Worm (Caenorhabditis elegans) whole organism, mixed stage, embryonic: Measurements from ENCODE around the gene Y53C12A.8.

ENCODE experiments used
- M03D4.4 ChIP-seq: sonication (generic microtip); optimal IDR thresholded peaks from 2 replicates; lab custom pipeline; 2017; ENCODE audit warnings: mild to moderate bottlenecking, missing genetic modification characterization, missing compliant biosample characterization
- bed-3 ChIP-seq: fragments of 200-800 bp; sonication (Bioruptor generic); optimal IDR thresholded peaks from 3 replicates; lab custom pipeline; 2018; ENCODE audit warnings: mild to moderate bottlenecking, missing genetic modification characterization, moderate library complexity, missing compliant biosample characterization
- blmp-1 ChIP-seq: fragments of 150-350 bp; optimal IDR thresholded peaks from 2 replicates; lab custom pipeline; 2014; ENCODE audit warnings: missing biosample characterization, missing genetic modification characterization
- ceh-39 ChIP-seq: fragments of 150-350 bp; optimal IDR thresholded peaks from 2 replicates; lab custom pipeline; 2014; ENCODE audit warnings: missing biosample characterization, missing genetic modification characterization
- ceh-83 ChIP-seq: fragments of 200-800 bp; sonication (Bioruptor generic); optimal IDR thresholded peaks from 2 replicates; lab custom pipeline; 2018; ENCODE audit warnings: mild to moderate bottlenecking, missing genetic modification characterization, missing compliant biosample characterization
- ces-1 ChIP-seq: fragments of 150-350 bp; optimal IDR thresholded peaks from 2 replicates; lab custom pipeline; 2014; ENCODE audit warnings: missing biosample characterization, missing genetic modification reagents, missing genetic modification characterization
- cnd-1 ChIP-seq: fragments of 200-800 bp; sonication (Bioruptor generic); optimal IDR thresholded peaks from 2 replicates; lab custom pipeline; 2018; ENCODE audit warnings: mild to moderate bottlenecking, missing genetic modification characterization, missing compliant biosample characterization
- drap-1 ChIP-seq: fragments of 200-800 bp; sonication (Bioruptor generic); optimal IDR thresholded peaks from 3 replicates; lab custom pipeline; 2018; ENCODE audit warnings: mild to moderate bottlenecking, missing genetic modification characterization, missing compliant biosample characterization
- elt-1 ChIP-seq: sonication (generic microtip); optimal IDR thresholded peaks from 2 replicates; lab custom pipeline; 2017; ENCODE audit warnings: missing genetic modification characterization, mild to moderate bottlenecking, missing compliant biosample characterization, antibody characterized with exemption, moderate library complexity, borderline replicate concordance; ENCODE audit not compliant: insufficient read depth
- elt-3 ChIP-seq: fragments of 150-350 bp; optimal IDR thresholded peaks from 2 replicates; lab custom pipeline; 2014; ENCODE audit warnings: missing biosample characterization, missing genetic modification characterization
- flh-1 ChIP-seq: fragments of 200-800 bp; sonication (Bioruptor generic); optimal IDR thresholded peaks from 2 replicates; lab custom pipeline; 2018; ENCODE audit warnings: mild to moderate bottlenecking, missing genetic modification characterization, moderate library complexity, missing compliant biosample characterization
- ham-2 ChIP-seq: fragments of 200-800 bp; sonication (Bioruptor generic); optimal IDR thresholded peaks from 2 replicates; lab custom pipeline; 2018; ENCODE audit warnings: mild to moderate bottlenecking, missing genetic modification characterization, missing compliant biosample characterization
- hlh-1 ChIP-seq: fragments of 150-350 bp; optimal IDR thresholded peaks from 2 replicates; lab custom pipeline; 2014; ENCODE audit warnings: missing biosample characterization, missing genetic modification reagents, missing genetic modification characterization
- lin-13 ChIP-seq: fragments of 150-350 bp; optimal IDR thresholded peaks from 2 replicates; lab custom pipeline; 2014; ENCODE audit warnings: missing biosample characterization, missing genetic modification characterization
- lin-32 ChIP-seq: fragments of 200-800 bp; sonication (Bioruptor generic); optimal IDR thresholded peaks from 2 replicates; lab custom pipeline; 2018; ENCODE audit warnings: mild to moderate bottlenecking, missing genetic modification characterization, missing compliant biosample characterization
- lsy-2 ChIP-seq: fragments of 150-350 bp; optimal IDR thresholded peaks from 2 replicates; lab custom pipeline; 2014; ENCODE audit warnings: missing biosample characterization, missing genetic modification characterization
- mab-5 ChIP-seq: fragments of 150-350 bp; optimal IDR thresholded peaks from 2 replicates; lab custom pipeline; 2014; ENCODE audit warnings: missing biosample characterization, missing genetic modification characterization
- mep-1 ChIP-seq: fragments of 150-350 bp; optimal IDR thresholded peaks from 2 replicates; lab custom pipeline; 2017; ENCODE audit warnings: missing biosample characterization, missing genetic modification reagents, missing genetic modification characterization, inconsistent platforms
- mls-2 ChIP-seq: sonication (generic microtip); optimal IDR thresholded peaks from 2 replicates; lab custom pipeline; 2016; ENCODE audit warnings: mild to moderate bottlenecking, missing genetic modification characterization, moderate library complexity, missing compliant biosample characterization
- nhr-12 ChIP-seq: fragments of 150-350 bp; optimal IDR thresholded peaks from 2 replicates; lab custom pipeline; 2014; ENCODE audit warnings: missing biosample characterization, missing genetic modification characterization
- nhr-2 ChIP-seq: fragments of 150-350 bp; optimal IDR thresholded peaks from 2 replicates; lab custom pipeline; 2014; ENCODE audit warnings: missing biosample characterization, missing genetic modification characterization
- nhr-237 ChIP-seq: fragments of 150-350 bp; optimal IDR thresholded peaks from 2 replicates; lab custom pipeline; 2014; ENCODE audit warnings: missing biosample characterization, missing genetic modification characterization
- nhr-28 ChIP-seq: fragments of 150-350 bp; optimal IDR thresholded peaks from 2 replicates; lab custom pipeline; 2014; ENCODE audit warnings: missing biosample characterization, missing genetic modification characterization
- sem-2 ChIP-seq: fragments of 200-800 bp; sonication (Bioruptor generic); optimal IDR thresholded peaks from 2 replicates; lab custom pipeline; 2018; ENCODE audit warnings: mild to moderate bottlenecking, missing genetic modification characterization, missing compliant biosample characterization
- snpc-4 ChIP-seq: fragments of 150-350 bp; optimal IDR thresholded peaks from 2 replicates; lab custom pipeline; 2014; ENCODE audit warnings: missing biosample characterization, missing genetic modification characterization
- sptf-1 ChIP-seq: sonication (generic microtip); optimal IDR thresholded peaks from 2 replicates; lab custom pipeline; 2017; ENCODE audit warnings: mild to moderate bottlenecking, missing genetic modification characterization, moderate library complexity, missing compliant biosample characterization
- tbx-8 ChIP-seq: fragments of 200-800 bp; sonication (Bioruptor generic); optimal IDR thresholded peaks from 2 replicates; lab custom pipeline; 2018; ENCODE audit warnings: mild to moderate bottlenecking, missing genetic modification characterization, moderate library complexity, missing compliant biosample characterization
- unc-120 ChIP-seq: sonication (generic microtip); optimal IDR thresholded peaks from 2 replicates; lab custom pipeline; 2017; ENCODE audit warnings: missing genetic modification characterization, missing compliant biosample characterization; ENCODE audit not compliant: poor library complexity, severe bottlenecking
- unc-39 ChIP-seq: fragments of 150-350 bp; optimal IDR thresholded peaks from 2 replicates; lab custom pipeline; 2014; ENCODE audit warnings: missing biosample characterization, missing genetic modification characterization
- unc-62 ChIP-seq: fragments of 150-350 bp; optimal IDR thresholded peaks from 2 replicates; lab custom pipeline; 2014; ENCODE audit warnings: missing biosample characterization, missing genetic modification reagents, missing genetic modification characterization
- zip-8 ChIP-seq: fragments of 150-350 bp; optimal IDR thresholded peaks from 2 replicates; lab custom pipeline; 2014; ENCODE audit warnings: missing biosample characterization, missing genetic modification characterization
- ztf-11 ChIP-seq: fragments of 150-350 bp; optimal IDR thresholded peaks from 2 replicates; lab custom pipeline; 2014; ENCODE audit warnings: missing biosample characterization, missing genetic modification characterization

The Y53C12A.8 gene

ce11 chrII:9691839-9692238, 8.4 kb downstream of the Y53C12A.8 start, which contains the start of gene nlp-11:
Gene nlp-11, minus strand, starts transcription at chrII:9691939.
- no peak for TF ChIP-seq ham-2 (GFP tag; lab: Kevin White, UChicago)
- no peak for TF ChIP-seq zip-8
- no peak for TF ChIP-seq lsy-2 (tag; lab: Kevin White, UChicago)
- no peak for TF ChIP-seq elt-3
- TF ChIP-seq drap-1, result no peak
- no peak for TF ChIP-seq flh-1 (GFP tag; lab: Kevin White, UChicago)
- no peak for TF ChIP-seq ztf-11 (tag; lab: Kevin White, UChicago)
- TF ChIP-seq ces-1 (GFP tag; lab: Kevin White, UChicago), result no peak
- TF ChIP-seq mls-2 (tag; lab: Kevin White, UChicago), result no peak
- no peak for TF ChIP-seq unc-62
- TF ChIP-seq lin-13 (tag; lab: Kevin White, UChicago), result no peak
- no peak for TF ChIP-seq ceh-39 (tag; lab: Kevin White, UChicago)
- no peak for TF ChIP-seq lin-32 (GFP tag; lab: Kevin White, UChicago)
- TF ChIP-seq blmp-1 (tag; lab: Kevin White, UChicago), result no peak
- TF ChIP-seq M03D4.4, result no peak

ce11 chrII:9690067-9690632, 10.1 kb downstream of the Y53C12A.8 start:
- TF ChIP-seq sem-2 (GFP tag; lab: Kevin White, UChicago) (no peak), ces-1 (GFP tag; lab: Kevin White, UChicago) (peak; percentile 48), ceh-39 (tag; lab: Kevin White, UChicago) (no peak), mab-5 (tag; lab: Kevin White, UChicago) (no peak), nhr-12 (tag; lab: Kevin White, UChicago) (no peak)

ce11 chrII:9686663-9687193, 13.5 kb downstream of the Y53C12A.8 start, which contains the start of gene ZK1320.9:
Gene ZK1320.9, minus strand, starts transcription at chrII:9686713.
- TF ChIP-seq snpc-4 (tag; lab: Kevin White, UChicago), result no peak
- no peak for TF ChIP-seq mep-1 (tag; lab: Kevin White, UChicago)
- no peak for TF ChIP-seq drap-1
- no peak for TF ChIP-seq elt-1 (tag; lab: Kevin White, UChicago)
- no peak for TF ChIP-seq nhr-237 (tag; lab: Kevin White, UChicago)
- no peak for TF ChIP-seq nhr-2
- TF ChIP-seq bed-3 (GFP tag; lab: Kevin White, UChicago), result no peak
- no peak for TF ChIP-seq cnd-1 (tag; lab: Kevin White, UChicago)
- TF ChIP-seq nhr-12 (tag; lab: Kevin White, UChicago), result no peak
- TF ChIP-seq ceh-83 (GFP tag; lab: Kevin White, UChicago), result no peak
- no peak for TF ChIP-seq lsy-2 (tag; lab: Kevin White, UChicago)
- no peak for TF ChIP-seq tbx-8 (GFP tag; lab: Kevin White, UChicago)
- TF ChIP-seq sem-2 (GFP tag; lab: Kevin White, UChicago), result no peak
- TF ChIP-seq hlh-1 (tag; lab: Kevin White, UChicago), result no peak
- no peak for TF ChIP-seq ceh-39 (tag; lab: Kevin White, UChicago)

- TF ChIP-seq lin-13 (tag; lab: Kevin White, UChicago), result no peak
- TF ChIP-seq M03D4.4, result no peak
- no peak for TF ChIP-seq elt-3
- no peak for TF ChIP-seq lsy-2 (tag; lab: Kevin White, UChicago)
- TF ChIP-seq mep-1 (tag; lab: Kevin White, UChicago), result no peak
- no peak for TF ChIP-seq elt-1 (tag; lab: Kevin White, UChicago)
- no peak for TF ChIP-seq drap-1
- no peak for TF ChIP-seq sptf-1
- no peak for TF ChIP-seq tbx-8 (GFP tag; lab: Kevin White, UChicago)
- no peak for TF ChIP-seq unc-120 (tag; lab: Kevin White, UChicago)
- TF ChIP-seq nhr-28 (tag; lab: Kevin White, UChicago), result no peak
- TF ChIP-seq nhr-12 (tag; lab: Kevin White, UChicago), result no peak
- TF ChIP-seq unc-39 (tag; lab: Kevin White, UChicago), result no peak
These were observed 16.1 kb downstream of the Y53C12A.8 start for ce11 chrII:9684175-9684574.
